Worm (Caenorhabditis elegans) whole organism, L1 larva: ENCODE measurements around the gene F37H8.6.

Experiments used
- C16A3.4 ChIP-seq: fragments of 150-350 bp; optimal IDR thresholded peaks from 2 replicates; lab custom pipeline; 2014; ENCODE audit warnings: missing biosample characterization, missing genetic modification characterization
- F16B12.6 ChIP-seq: fragments of 150-350 bp; optimal IDR thresholded peaks from 2 replicates; lab custom pipeline; 2014; ENCODE audit warnings: missing biosample characterization, missing genetic modification characterization
- Y116A8C.19 ChIP-seq: sonication (generic microtip); optimal IDR thresholded peaks from 2 replicates; lab custom pipeline; 2016; ENCODE audit warnings: missing compliant biosample characterization, missing genetic modification characterization, borderline replicate concordance
- aha-1 ChIP-seq: fragments of 150-350 bp; optimal IDR thresholded peaks from 2 replicates; lab custom pipeline; 2014; ENCODE audit warnings: missing biosample characterization, missing genetic modification characterization
- alr-1 ChIP-seq: fragments of 200-800 bp; sonication (Bioruptor generic); optimal IDR thresholded peaks from 2 replicates; lab custom pipeline; 2018; ENCODE audit warnings: borderline replicate concordance, mild to moderate bottlenecking, missing genetic modification characterization, missing compliant biosample characterization
- blmp-1 ChIP-seq: fragments of 150-350 bp; optimal IDR thresholded peaks from 2 replicates; lab custom pipeline; 2014; ENCODE audit warnings: missing biosample characterization, missing genetic modification characterization
- ceh-8 ChIP-seq: fragments of 200-800 bp; sonication (Bioruptor generic); optimal IDR thresholded peaks from 2 replicates; lab custom pipeline; 2018; ENCODE audit warnings: mild to moderate bottlenecking, missing genetic modification characterization, moderate library complexity, missing compliant biosample characterization
- ceh-88 ChIP-seq: fragments of 200-800 bp; sonication (Bioruptor generic); IDR thresholded peaks from 2 replicates; pipeline ENCODE4 v1.3.6; 2022; ENCODE audit warnings: missing genetic modification characterization, missing compliant biosample characterization
- ceh-90 ChIP-seq: sonication (generic microtip); optimal IDR thresholded peaks from 2 replicates; lab custom pipeline; 2016; ENCODE audit warnings: missing genetic modification characterization, missing compliant biosample characterization
- dpl-1 ChIP-seq, 3 experiments: fragments of 150-350 bp in 2 of 3; sonication (generic microtip) in 1 of 3; optimal IDR thresholded peaks; 2 replicates each; lab custom pipeline; 2014 to 2017; ENCODE audit warnings: missing biosample characterization in 3 of 3, missing genetic modification characterization in 3 of 3, missing genetic modification reagents in 3 of 3
- efl-3 ChIP-seq: fragments of 200-800 bp; sonication (Bioruptor generic); optimal IDR thresholded peaks from 2 replicates; lab custom pipeline; 2018; ENCODE audit warnings: mild to moderate bottlenecking, missing genetic modification characterization, missing compliant biosample characterization
- egl-13 ChIP-seq: sonication (generic microtip); optimal IDR thresholded peaks from 2 replicates; lab custom pipeline; 2016; ENCODE audit warnings: missing genotype, missing genetic modification reagents, missing genetic modification characterization, missing compliant biosample characterization
- egl-27 ChIP-seq, 2 experiments: fragments of 150-350 bp in 1 of 2; sonication (generic microtip); optimal IDR thresholded peaks; 3 replicates each; lab custom pipeline; 2017 to 2018; ENCODE audit warnings: missing biosample characterization in 2 of 2, missing genetic modification characterization in 2 of 2, missing genetic modification reagents in 2 of 2
- elt-3 ChIP-seq, 6 experiments: fragments of 150-350 bp in 1 of 6; sonication (generic microtip); optimal IDR thresholded peaks; 2 replicates each; lab custom pipeline; 2017 to 2018; ENCODE audit warnings: missing biosample characterization in 6 of 6, missing genetic modification characterization in 6 of 6, inconsistent platforms in 1 of 6
- ets-5 ChIP-seq: fragments of 200-800 bp; sonication (Bioruptor generic); IDR thresholded peaks from 2 replicates; pipeline ENCODE4 v1.3.6; 2022; ENCODE audit warnings: missing genetic modification characterization, missing compliant biosample characterization
- fkh-10 ChIP-seq: sonication (generic microtip); optimal IDR thresholded peaks from 2 replicates; lab custom pipeline; 2017; ENCODE audit warnings: missing biosample characterization, missing genetic modification reagents, missing genetic modification characterization
- fkh-4 ChIP-seq: sonication (generic microtip); optimal IDR thresholded peaks from 2 replicates; lab custom pipeline; 2016; ENCODE audit warnings: missing compliant biosample characterization, missing genetic modification characterization, borderline replicate concordance
- fos-1 ChIP-seq: fragments of 150-350 bp; optimal IDR thresholded peaks from 2 replicates; lab custom pipeline; 2014; ENCODE audit warnings: missing biosample characterization, missing genetic modification characterization
- grh-1 ChIP-seq: fragments of 200-800 bp; sonication (Bioruptor generic); IDR thresholded peaks from 2 replicates; pipeline ENCODE4 v1.3.6; 2022; ENCODE audit warnings: missing genetic modification reagents, missing genetic modification characterization, missing compliant biosample characterization
- hlh-17 ChIP-seq: fragments of 200-800 bp; sonication (Bioruptor generic); optimal IDR thresholded peaks from 2 replicates; lab custom pipeline; 2018; ENCODE audit warnings: missing genetic modification characterization, mild to moderate bottlenecking, missing compliant biosample characterization, moderate library complexity, borderline replicate concordance
- hpl-2 ChIP-seq: fragments of 150-350 bp; optimal IDR thresholded peaks from 2 replicates; lab custom pipeline; 2014; ENCODE audit warnings: missing biosample characterization, missing genetic modification reagents, missing genetic modification characterization
- irx-1 ChIP-seq: sonication (generic microtip); optimal IDR thresholded peaks from 2 replicates; lab custom pipeline; 2016; ENCODE audit warnings: missing genetic modification characterization, missing compliant biosample characterization
- jun-1 ChIP-seq: fragments of 150-350 bp; optimal IDR thresholded peaks from 2 replicates; lab custom pipeline; 2014; ENCODE audit warnings: missing biosample characterization, missing genetic modification reagents, missing genetic modification characterization
- lin-14 ChIP-seq: fragments of 200-800 bp; sonication (Bioruptor generic); optimal IDR thresholded peaks from 2 replicates; lab custom pipeline; 2018; ENCODE audit warnings: mild to moderate bottlenecking, missing genetic modification characterization, moderate library complexity, missing compliant biosample characterization
- lin-15B ChIP-seq: fragments of 150-350 bp; sonication (generic microtip); optimal IDR thresholded peaks from 3 replicates; lab custom pipeline; 2014; ENCODE audit warnings: missing biosample characterization, missing genetic modification characterization
- lin-35 ChIP-seq, 2 experiments: fragments of 150-350 bp; optimal IDR thresholded peaks; 2 replicates each; lab custom pipeline; 2014; ENCODE audit warnings: missing biosample characterization in 2 of 2, missing genetic modification characterization in 2 of 2, missing genetic modification reagents in 2 of 2
- lir-3 ChIP-seq: sonication (generic microtip); optimal IDR thresholded peaks from 2 replicates; lab custom pipeline; 2016; ENCODE audit warnings: mild to moderate bottlenecking, missing genetic modification characterization, moderate library complexity, missing compliant biosample characterization; ENCODE audit not compliant: poor library complexity
- lsy-2 ChIP-seq, 2 experiments: fragments of 150-350 bp; optimal IDR thresholded peaks; 2 replicates each; lab custom pipeline; 2014; ENCODE audit warnings: missing biosample characterization in 2 of 2, missing genetic modification characterization in 2 of 2
- mdl-1 ChIP-seq, 2 experiments: fragments of 150-350 bp; optimal IDR thresholded peaks; 2 replicates each; lab custom pipeline; 2014 to 2017; ENCODE audit warnings: missing biosample characterization in 2 of 2, missing genetic modification characterization in 2 of 2, inconsistent platforms in 1 of 2
- nhr-11 ChIP-seq: fragments of 150-350 bp; optimal IDR thresholded peaks from 2 replicates; lab custom pipeline; 2014; ENCODE audit warnings: missing biosample characterization, missing genetic modification characterization
- nhr-12 ChIP-seq: sonication (generic microtip); optimal IDR thresholded peaks from 2 replicates; lab custom pipeline; 2017; ENCODE audit warnings: missing biosample characterization, missing genetic modification characterization
- nhr-28 ChIP-seq: fragments of 150-350 bp; optimal IDR thresholded peaks from 2 replicates; lab custom pipeline; 2014; ENCODE audit warnings: missing biosample characterization, missing genetic modification characterization
- nhr-47 ChIP-seq: sonication (generic microtip); optimal IDR thresholded peaks from 2 replicates; lab custom pipeline; 2016; ENCODE audit warnings: mild to moderate bottlenecking, missing genetic modification characterization, moderate library complexity, missing compliant biosample characterization
- nhr-76 ChIP-seq: sonication (generic microtip); optimal IDR thresholded peaks from 2 replicates; lab custom pipeline; 2017; ENCODE audit warnings: missing biosample characterization, missing genetic modification characterization
- nhr-77 ChIP-seq: fragments of 150-350 bp; optimal IDR thresholded peaks from 2 replicates; lab custom pipeline; 2014; ENCODE audit warnings: missing biosample characterization, missing genetic modification characterization
- nhr-84 ChIP-seq: sonication (generic microtip); optimal IDR thresholded peaks from 2 replicates; lab custom pipeline; 2017; ENCODE audit warnings: missing biosample characterization, missing genetic modification characterization
- pag-3 ChIP-seq: sonication (generic microtip); optimal IDR thresholded peaks from 2 replicates; lab custom pipeline; 2017; ENCODE audit warnings: missing genetic modification characterization, mild to moderate bottlenecking, missing compliant biosample characterization, antibody characterized with exemption, borderline replicate concordance; ENCODE audit not compliant: insufficient read depth
- pax-3 ChIP-seq: fragments of 200-800 bp; sonication (Bioruptor generic); optimal IDR thresholded peaks from 2 replicates; lab custom pipeline; 2018; ENCODE audit warnings: mild to moderate bottlenecking, missing genetic modification characterization, moderate library complexity, missing compliant biosample characterization
- rnt-1 ChIP-seq: sonication (generic microtip); optimal IDR thresholded peaks from 2 replicates; lab custom pipeline; 2016; ENCODE audit warnings: mild to moderate bottlenecking, missing genetic modification characterization, moderate library complexity, missing compliant biosample characterization
- skn-1 ChIP-seq: fragments of 150-350 bp; optimal IDR thresholded peaks from 2 replicates; lab custom pipeline; 2014; ENCODE audit warnings: missing biosample characterization, missing genetic modification characterization
- snpc-4 ChIP-seq: fragments of 150-350 bp; optimal IDR thresholded peaks from 2 replicates; lab custom pipeline; 2014; ENCODE audit warnings: missing biosample characterization, missing genetic modification characterization
- snu-23 ChIP-seq: sonication (generic microtip); optimal IDR thresholded peaks from 2 replicates; lab custom pipeline; 2016; ENCODE audit warnings: missing genetic modification characterization, missing compliant biosample characterization
- sox-4 ChIP-seq: sonication (generic microtip); optimal IDR thresholded peaks from 2 replicates; lab custom pipeline; 2016; ENCODE audit warnings: missing genetic modification characterization, missing compliant biosample characterization
- sptf-1 ChIP-seq: fragments of 150-350 bp; optimal IDR thresholded peaks from 2 replicates; lab custom pipeline; 2014; ENCODE audit warnings: missing biosample characterization, missing genetic modification characterization
- sup-37 ChIP-seq: fragments of 200-800 bp; sonication (Bioruptor generic); optimal IDR thresholded peaks from 2 replicates; lab custom pipeline; 2018; ENCODE audit warnings: mild to moderate bottlenecking, missing genetic modification characterization, missing compliant biosample characterization
- tbx-2 ChIP-seq: sonication (generic microtip); optimal IDR thresholded peaks from 2 replicates; lab custom pipeline; 2016; ENCODE audit warnings: missing genetic modification characterization, missing compliant biosample characterization
- unc-130 ChIP-seq: fragments of 150-350 bp; optimal IDR thresholded peaks from 2 replicates; lab custom pipeline; 2017; ENCODE audit warnings: missing biosample characterization, missing genetic modification characterization, inconsistent platforms
- unc-62 ChIP-seq: fragments of 150-350 bp; optimal IDR thresholded peaks from 2 replicates; lab custom pipeline; 2014; ENCODE audit warnings: missing biosample characterization, missing genetic modification reagents, missing genetic modification characterization
- unc-86 ChIP-seq: sonication (generic microtip); optimal IDR thresholded peaks from 2 replicates; lab custom pipeline; 2016; ENCODE audit warnings: missing genetic modification characterization, missing compliant biosample characterization
- unc-98 ChIP-seq: fragments of 200-800 bp; sonication (Bioruptor generic); IDR thresholded peaks from 2 replicates; pipeline ENCODE4 v1.3.6; 2022; ENCODE audit warnings: missing genetic modification characterization, missing compliant biosample characterization
- vab-15 ChIP-seq: sonication (generic microtip); optimal IDR thresholded peaks from 2 replicates; lab custom pipeline; 2017; ENCODE audit warnings: missing genotype, mild to moderate bottlenecking, missing genetic modification characterization, missing compliant biosample characterization
- ztf-11 ChIP-seq, 2 experiments: sonication (generic microtip); optimal IDR thresholded peaks; 2 replicates each; lab custom pipeline; 2016 to 2017; ENCODE audit warnings: missing genetic modification characterization in 2 of 2, missing biosample characterization in 1 of 2, missing compliant biosample characterization in 1 of 2
- ztf-4 ChIP-seq: fragments of 150-350 bp; optimal IDR thresholded peaks from 2 replicates; lab custom pipeline; 2014; ENCODE audit warnings: missing biosample characterization, missing genetic modification characterization

The F37H8.6 gene

ce11 chrII:11157660-11158059 lies 19.6 kb downstream of the F37H8.6 start (continued):
- no peak for TF ChIP-seq unc-62 (GFP tag; lab: Kevin White, UChicago)
- TF ChIP-seq fos-1 (tag; lab: Kevin White, UChicago) = peak; percentile 21
- peak; percentile 34 to 62 for TF ChIP-seq lsy-2 (tag; optimal IDR thresholded peaks at IDR 0.05; lab: Kevin White, UChicago)
- peak; percentile 53 for TF ChIP-seq C16A3.4 (tag; lab: Kevin White, UChicago)
- peak; percentile 70 for TF ChIP-seq nhr-47 (tag; lab: Kevin White, UChicago)
- TF ChIP-seq ceh-90 (tag; lab: Kevin White, UChicago) = no peak
- TF ChIP-seq pax-3 = no peak
- TF ChIP-seq unc-130 (tag; lab: Kevin White, UChicago) = peak; percentile 55
- no peak for TF ChIP-seq egl-13
- TF ChIP-seq hlh-17 = no peak
- no peak for TF ChIP-seq nhr-84 (tag; lab: Kevin White, UChicago)
- TF ChIP-seq skn-1 = no peak
- no peak for TF ChIP-seq ztf-11 (tag; optimal IDR thresholded peaks at IDR 0.05; lab: Kevin White, UChicago)
- no peak for TF ChIP-seq ceh-88 (GFP tag; lab: Robert Waterston, UW)
- no peak for TF ChIP-seq fkh-10 (GFP tag; lab: Kevin White, UChicago)
- no peak for TF ChIP-seq jun-1
- no peak for TF ChIP-seq fkh-4 (tag; lab: Kevin White, UChicago)
- no peak for TF ChIP-seq lir-3
- TF ChIP-seq aha-1 (tag; lab: Kevin White, UChicago) = no peak
- TF ChIP-seq nhr-11 (tag; lab: Kevin White, UChicago) = no peak
- no peak for TF ChIP-seq ets-5 (GFP tag; lab: Robert Waterston, UW)
- no peak for TF ChIP-seq Y116A8C.19 (tag; lab: Kevin White, UChicago)
- TF ChIP-seq lin-14 (GFP tag; lab: Kevin White, UChicago) = peak; percentile 56
- no peak for TF ChIP-seq blmp-1 (tag; lab: Kevin White, UChicago)
- TF ChIP-seq elt-3 (tag; optimal IDR thresholded peaks at IDR 0.05; lab: Kevin White, UChicago) = peak in 2 of 6 experiments; percentile 6 to 27
- peak; percentile 59 for TF ChIP-seq snpc-4
- no peak for TF ChIP-seq sup-37 (GFP tag; lab: Kevin White, UChicago)
- no peak for TF ChIP-seq hpl-2
- TF ChIP-seq sptf-1 (tag; lab: Kevin White, UChicago) = no peak
- TF ChIP-seq F16B12.6 (tag; lab: Kevin White, UChicago) = peak; percentile 5
- TF ChIP-seq egl-27 (tag; optimal IDR thresholded peaks at IDR 0.05; lab: Kevin White, UChicago) = no peak
- TF ChIP-seq lin-35 (GFP tag; optimal IDR thresholded peaks at IDR 0.05; lab: Kevin White, UChicago) = peak; percentile 47 to 69
- TF ChIP-seq unc-98 = no peak
- TF ChIP-seq mdl-1 (tag; optimal IDR thresholded peaks at IDR 0.05; lab: Kevin White, UChicago) = peak in 1 of 2 experiments; percentile 3
- TF ChIP-seq rnt-1 = peak; percentile 71
- no peak for TF ChIP-seq vab-15 (tag; lab: Kevin White, UChicago)
- no peak for TF ChIP-seq efl-3 (GFP tag; lab: Kevin White, UChicago)
- TF ChIP-seq pag-3 = no peak
- peak; percentile 48; the same call in 1 of the 2 replicates for TF ChIP-seq grh-1
- no peak for TF ChIP-seq sox-4 (tag; lab: Kevin White, UChicago)
- TF ChIP-seq snu-23 (GFP tag; lab: Kevin White, UChicago) = peak; percentile 74
- no peak for TF ChIP-seq nhr-28 (tag; lab: Kevin White, UChicago)
- TF ChIP-seq ceh-8 = no peak
- TF ChIP-seq unc-86 = peak; percentile 14
- TF ChIP-seq nhr-77 (tag; lab: Kevin White, UChicago) = peak; percentile 21
- no peak for TF ChIP-seq lin-15B (tag; lab: Kevin White, UChicago)
- no peak for TF ChIP-seq nhr-12
- no peak for TF ChIP-seq nhr-76 (tag; lab: Kevin White, UChicago)
- TF ChIP-seq dpl-1 (GFP tag; optimal IDR thresholded peaks at IDR 0.05; lab: Kevin White, UChicago) = peak; percentile 6 to 48 (median 35)
- TF ChIP-seq alr-1 = no peak
- TF ChIP-seq irx-1 = no peak
- TF ChIP-seq tbx-2 (tag; lab: Kevin White, UChicago) = peak; percentile 57
- TF ChIP-seq ztf-4 = no peak
